Fruit fly (Drosophila melanogaster) whole organism, prepupa: ENCODE measurements around the gene CtsB.

Experiments used
- Blimp-1 ChIP-seq: fragments of 200-800 bp; sonication (Bioruptor generic); optimal IDR thresholded peaks from 3 replicates; lab custom pipeline; 2017; ENCODE audit warnings: missing biosample characterization, missing genetic modification characterization, mild to moderate bottlenecking, moderate library complexity, missing genetic modification reagents
- CG11762 ChIP-seq: fragments of 200-800 bp; sonication (Bioruptor generic); optimal IDR thresholded peaks from 3 replicates; lab custom pipeline; 2016; ENCODE audit warnings: missing biosample characterization, missing genetic modification characterization; ENCODE audit not compliant: insufficient read depth
- CG15336 ChIP-seq: fragments of 200-800 bp; sonication (Bioruptor generic); IDR thresholded peaks from 2 replicates; pipeline ENCODE4 v1.3.6; 2022; ENCODE audit warnings: missing biosample characterization, missing genetic modification characterization
- CG1621 ChIP-seq: fragments of 200-800 bp; sonication (Bioruptor generic); optimal IDR thresholded peaks from 3 replicates; lab custom pipeline; 2018; ENCODE audit warnings: missing biosample characterization, mild to moderate bottlenecking, missing genetic modification characterization
- CG16779 ChIP-seq: fragments of 200-800 bp; sonication (Bioruptor generic); optimal IDR thresholded peaks from 3 replicates; lab custom pipeline; 2017; ENCODE audit warnings: missing biosample characterization, mild to moderate bottlenecking, missing genetic modification characterization
- CG3032 ChIP-seq: fragments of 200-800 bp; optimal IDR thresholded peaks from 2 replicates; lab custom pipeline; 2019; ENCODE audit warnings: missing biosample characterization, mild to moderate bottlenecking, missing genetic modification characterization, moderate library complexity
- CG31627 ChIP-seq: fragments of 200-800 bp; sonication (Bioruptor generic); optimal IDR thresholded peaks from 3 replicates; lab custom pipeline; 2016; ENCODE audit warnings: missing biosample characterization, missing genetic modification characterization
- CG32006 ChIP-seq: fragments of 200-800 bp; sonication (Bioruptor generic); optimal IDR thresholded peaks from 3 replicates; lab custom pipeline; 2017; ENCODE audit warnings: missing biosample characterization, mild to moderate bottlenecking, missing genetic modification characterization
- CG34406 ChIP-seq: fragments of 200-800 bp; sonication (Bioruptor generic); optimal IDR thresholded peaks from 3 replicates; lab custom pipeline; 2016; ENCODE audit warnings: missing biosample characterization, missing genetic modification characterization
- CG3919 ChIP-seq: fragments of 200-800 bp; sonication (Bioruptor generic); optimal IDR thresholded peaks from 3 replicates; lab custom pipeline; 2016; ENCODE audit warnings: missing biosample characterization, missing genetic modification characterization
- CG4318 ChIP-seq: fragments of 200-800 bp; sonication (Bioruptor generic); optimal IDR thresholded peaks from 3 replicates; lab custom pipeline; 2017; ENCODE audit warnings: missing biosample characterization, mild to moderate bottlenecking, missing genetic modification characterization
- CG6163 ChIP-seq: fragments of 200-800 bp; sonication (Bioruptor generic); IDR thresholded peaks from 3 replicates; pipeline ENCODE4 v1.3.6; 2022; ENCODE audit warnings: missing biosample characterization, missing genetic modification characterization
- CG6276 ChIP-seq: fragments of 200-800 bp; sonication (Bioruptor generic); optimal IDR thresholded peaks from 2 replicates; lab custom pipeline; 2017; ENCODE audit warnings: missing biosample characterization, mild to moderate bottlenecking, missing genetic modification characterization
- CG6792 ChIP-seq: fragments of 200-800 bp; sonication (Bioruptor generic); optimal IDR thresholded peaks from 3 replicates; lab custom pipeline; 2016; ENCODE audit warnings: missing biosample characterization, missing genetic modification characterization
- CG6808 ChIP-seq: fragments of 200-800 bp; sonication (Bioruptor generic); optimal IDR thresholded peaks from 3 replicates; lab custom pipeline; 2017; ENCODE audit warnings: missing biosample characterization, missing genetic modification characterization, mild to moderate bottlenecking, moderate library complexity, missing genetic modification reagents
- CG8119 ChIP-seq: fragments of 200-800 bp; sonication (Bioruptor generic); IDR thresholded peaks from 3 replicates; pipeline ENCODE4 v1.3.6; 2022; ENCODE audit warnings: missing biosample characterization, missing genetic modification characterization
- CG8319 ChIP-seq: fragments of 200-800 bp; sonication (Bioruptor generic); optimal IDR thresholded peaks from 3 replicates; lab custom pipeline; 2016; ENCODE audit warnings: missing biosample characterization, missing genetic modification characterization
- CG9139 ChIP-seq: fragments of 200-800 bp; sonication (Bioruptor generic); optimal IDR thresholded peaks from 3 replicates; lab custom pipeline; 2017; ENCODE audit warnings: missing biosample characterization, mild to moderate bottlenecking, missing genetic modification characterization
- Eip78C ChIP-seq: fragments of 200-800 bp; sonication (Bioruptor generic); peaks from one replicate; lab custom pipeline; 2016; ENCODE audit warnings: missing biosample characterization, missing genetic modification characterization
- Eip93F ChIP-seq: fragments of 200-800 bp; sonication (Bioruptor generic); optimal IDR thresholded peaks from 2 replicates; lab custom pipeline; 2016; ENCODE audit warnings: missing biosample characterization, mild to moderate bottlenecking, missing genetic modification characterization
- Ets21C ChIP-seq: fragments of 200-800 bp; sonication (Bioruptor generic); optimal IDR thresholded peaks from 3 replicates; lab custom pipeline; 2016; ENCODE audit warnings: missing biosample characterization, missing genetic modification characterization
- Gug ChIP-seq: fragments of 200-800 bp; sonication (Bioruptor generic); IDR thresholded peaks from 2 replicates; pipeline ENCODE4 v1.3.6; 2022; ENCODE audit warnings: missing biosample characterization, missing genetic modification characterization
- Hr38 ChIP-seq: sonication (Bioruptor generic); optimal IDR thresholded peaks from 2 replicates; lab custom pipeline; 2016; ENCODE audit warnings: missing biosample characterization, missing genetic modification characterization
- Hr39 ChIP-seq: fragments of 200-800 bp; sonication (Bioruptor generic); optimal IDR thresholded peaks from 2 replicates; lab custom pipeline; 2016; ENCODE audit warnings: missing biosample characterization, missing genetic modification characterization
- Hr4 ChIP-seq: fragments of 200-800 bp; sonication (Bioruptor generic); optimal IDR thresholded peaks from 3 replicates; lab custom pipeline; 2016; ENCODE audit warnings: missing biosample characterization, missing genetic modification characterization
- Lpt ChIP-seq: fragments of 200-800 bp; sonication (Bioruptor generic); optimal IDR thresholded peaks from 3 replicates; lab custom pipeline; 2016; ENCODE audit warnings: missing biosample characterization, missing genetic modification characterization
- OdsH ChIP-seq: fragments of 200-800 bp; sonication (Bioruptor generic); optimal IDR thresholded peaks from 3 replicates; lab custom pipeline; 2016; ENCODE audit warnings: missing biosample characterization, missing genetic modification characterization
- Smox ChIP-seq: fragments of 200-800 bp; sonication (Bioruptor generic); optimal IDR thresholded peaks from 3 replicates; lab custom pipeline; 2016; ENCODE audit warnings: missing biosample characterization, missing genetic modification characterization
- Sox102F ChIP-seq: fragments of 200-800 bp; sonication (Bioruptor generic); optimal IDR thresholded peaks from 2 replicates; lab custom pipeline; 2016; ENCODE audit warnings: missing biosample characterization, mild to moderate bottlenecking, missing genetic modification characterization
- Sox14 ChIP-seq: fragments of 200-800 bp; sonication (Bioruptor generic); optimal IDR thresholded peaks from 3 replicates; lab custom pipeline; 2016; ENCODE audit warnings: missing biosample characterization, missing genetic modification characterization
- Sox15 ChIP-seq: fragments of 200-800 bp; sonication (Bioruptor generic); optimal IDR thresholded peaks from 3 replicates; lab custom pipeline; 2016; ENCODE audit warnings: missing biosample characterization, missing genetic modification characterization
- achi ChIP-seq: fragments of 200-800 bp; sonication (Bioruptor generic); optimal IDR thresholded peaks from 3 replicates; lab custom pipeline; 2016; ENCODE audit warnings: missing biosample characterization, missing genetic modification characterization
- acj6 ChIP-seq: fragments of 200-800 bp; sonication (Bioruptor generic); optimal IDR thresholded peaks from 3 replicates; lab custom pipeline; 2016; ENCODE audit warnings: missing biosample characterization, missing genetic modification characterization
- cyc ChIP-seq: fragments of 200-800 bp; sonication (Bioruptor generic); optimal IDR thresholded peaks from 3 replicates; lab custom pipeline; 2016; ENCODE audit warnings: missing biosample characterization, missing genetic modification characterization
- dsx ChIP-seq: fragments of 200-800 bp; optimal IDR thresholded peaks from 3 replicates; lab custom pipeline; 2019; ENCODE audit warnings: missing biosample characterization, mild to moderate bottlenecking, missing genetic modification characterization, moderate library complexity; ENCODE audit not compliant: poor library complexity, severe bottlenecking
- fd85E ChIP-seq: fragments of 200-800 bp; sonication (Bioruptor generic); optimal IDR thresholded peaks from 3 replicates; lab custom pipeline; 2016; ENCODE audit warnings: missing biosample characterization, missing genetic modification characterization
- fkh ChIP-seq: fragments of 200-800 bp; sonication (Bioruptor generic); optimal IDR thresholded peaks from 3 replicates; lab custom pipeline; 2017; ENCODE audit warnings: missing biosample characterization, mild to moderate bottlenecking, missing genetic modification characterization, moderate library complexity
- lz ChIP-seq: fragments of 200-800 bp; sonication (Bioruptor generic); optimal IDR thresholded peaks from 3 replicates; lab custom pipeline; 2016; ENCODE audit warnings: missing biosample characterization, missing genetic modification characterization
- net ChIP-seq: fragments of 200-800 bp; sonication (Bioruptor generic); optimal IDR thresholded peaks from 3 replicates; lab custom pipeline; 2016; ENCODE audit warnings: missing biosample characterization, missing genetic modification characterization
- pdm3 ChIP-seq: fragments of 200-800 bp; sonication (Bioruptor generic); optimal IDR thresholded peaks from 3 replicates; lab custom pipeline; 2016; ENCODE audit warnings: missing biosample characterization, missing genetic modification characterization
- salr ChIP-seq, 2 experiments: fragments of 200-800 bp; sonication (Bioruptor generic); optimal IDR thresholded peaks; 3 replicates each; lab custom pipeline; 2016 to 2018; ENCODE audit warnings: missing biosample characterization in 2 of 2, missing genetic modification characterization in 2 of 2, mild to moderate bottlenecking in 1 of 2
- spab ChIP-seq: fragments of 200-800 bp; sonication (Bioruptor generic); optimal IDR thresholded peaks from 2 replicates; lab custom pipeline; 2017; ENCODE audit warnings: missing biosample characterization, mild to moderate bottlenecking, missing genetic modification characterization, missing genetic modification reagents
- ss ChIP-seq, 2 experiments: fragments of 200-800 bp; sonication (Bioruptor generic); optimal IDR thresholded peaks; 2 replicates in 1 of 2; 3 replicates in 1 of 2; lab custom pipeline; 2017 to 2018; ENCODE audit warnings: mild to moderate bottlenecking in 2 of 2, missing biosample characterization in 2 of 2, missing genetic modification characterization in 2 of 2, moderate library complexity in 1 of 2
- svp ChIP-seq: fragments of 200-800 bp; sonication (Bioruptor generic); peaks from one replicate; lab custom pipeline; 2016; ENCODE audit warnings: missing biosample characterization, missing genetic modification characterization
- topi ChIP-seq: fragments of 200-800 bp; sonication (Bioruptor generic); optimal IDR thresholded peaks from 3 replicates; lab custom pipeline; 2016; ENCODE audit warnings: missing biosample characterization, missing genetic modification characterization
- vri ChIP-seq: fragments of 200-800 bp; sonication (Bioruptor generic); optimal IDR thresholded peaks from 3 replicates; lab custom pipeline; 2016; ENCODE audit warnings: missing biosample characterization, mild to moderate bottlenecking, missing genetic modification characterization

Gene CtsB

DNA sequence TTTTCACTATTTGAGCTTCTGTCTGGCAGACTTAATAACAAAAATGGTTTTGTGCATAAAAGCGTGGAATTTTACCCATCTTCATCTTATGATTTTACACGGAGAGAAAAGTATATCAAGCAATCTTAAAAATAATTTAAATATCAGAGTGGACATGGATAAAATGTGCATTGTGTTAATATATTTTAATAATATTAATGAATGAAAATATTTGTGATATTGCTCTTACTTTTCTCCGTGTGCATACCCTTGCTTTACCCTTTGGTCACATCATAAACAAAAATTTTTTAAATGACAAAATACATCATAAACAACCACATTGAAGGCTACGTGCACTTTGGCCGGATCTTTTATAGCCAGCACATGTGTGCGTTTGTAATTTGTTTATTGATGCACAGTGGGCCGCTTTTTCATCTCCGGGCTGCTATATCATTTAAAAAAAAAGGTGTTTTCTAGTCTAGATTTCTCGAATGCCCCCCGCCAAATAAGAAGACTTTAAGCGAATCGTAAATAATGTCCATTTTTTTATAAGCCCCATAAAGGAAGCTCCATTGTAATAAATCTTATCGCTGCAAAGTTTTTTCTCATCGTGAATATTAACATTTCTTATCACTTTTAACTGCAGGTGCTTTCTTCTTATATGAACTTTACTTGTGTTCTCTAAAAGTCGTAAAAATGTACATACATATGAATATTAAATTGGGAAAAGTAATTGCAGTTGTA, 17.4 kb downstream of the CtsB start (continued):
- TF ChIP-seq CG15336 (GFP tag; lab: Robert Waterston, UW): peak; percentile 75
- no peak for TF ChIP-seq fkh (GFP tag; lab: Kevin White, UChicago)
- TF ChIP-seq Hr4: peak; percentile 56
- TF ChIP-seq Hr39 (GFP tag; lab: Kevin White, UChicago): peak; percentile 40
- no peak for TF ChIP-seq CG16779 (tag; lab: Kevin White, UChicago)
- TF ChIP-seq ss (GFP tag; optimal IDR thresholded peaks at IDR 0.05; lab: Kevin White, UChicago): no peak
- TF ChIP-seq CG3032 (tag; lab: Kevin White, UChicago): peak; percentile 28
- TF ChIP-seq CG8319: no peak
- no peak for TF ChIP-seq CG9139 (GFP tag; lab: Kevin White, UChicago)
- TF ChIP-seq achi: peak; percentile 47
- TF ChIP-seq Blimp-1: no peak
- TF ChIP-seq CG11762 (GFP tag; lab: Kevin White, UChicago): no peak
- TF ChIP-seq CG32006: peak; percentile 73
- TF ChIP-seq CG31627 (GFP tag; lab: Kevin White, UChicago): peak; percentile 7
- peak; percentile 40 for TF ChIP-seq net (GFP tag; lab: Kevin White, UChicago)
- peak; percentile 47 for TF ChIP-seq CG6276 (GFP tag; lab: Kevin White, UChicago)
- TF ChIP-seq Sox102F: peak; percentile 64
- no peak for TF ChIP-seq fd85E (GFP tag; lab: Kevin White, UChicago)
- TF ChIP-seq CG6163 (GFP tag; lab: Robert Waterston, UW): peak; percentile 67; the same call in 1 of the 3 replicates
- no peak for TF ChIP-seq CG6808 (GFP tag; lab: Kevin White, UChicago)

DNA sequence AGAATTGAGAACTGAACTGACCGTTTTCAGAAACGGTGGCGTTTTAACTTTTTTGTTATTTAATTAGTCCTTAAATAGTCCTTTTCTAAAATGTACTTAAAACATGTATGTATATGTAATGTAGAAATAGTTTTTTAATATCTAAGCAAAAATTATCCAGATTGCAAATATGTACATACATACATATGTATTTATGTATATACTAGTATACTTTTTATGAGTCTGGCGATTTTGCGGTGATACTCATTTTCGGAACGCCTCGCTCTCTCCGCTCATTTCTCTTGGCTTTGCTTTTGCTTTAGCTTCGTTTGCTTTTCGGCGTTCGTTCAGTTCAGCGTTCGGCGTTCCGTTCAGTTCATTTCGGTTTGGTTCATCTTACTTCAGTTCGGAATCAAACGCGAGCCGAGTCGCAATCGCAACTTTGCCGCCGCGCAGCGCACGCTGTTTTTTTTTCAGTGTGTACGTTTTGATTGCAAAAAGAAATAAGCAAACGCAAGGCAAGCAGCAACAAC, 19.5 kb downstream of the CtsB start, which contains the start of gene rdgB:
Gene rdgB (plus strand): TSS at position 381 of the 512 bp plus-strand sequence.
- TF ChIP-seq net (GFP tag; lab: Kevin White, UChicago) (peak; percentile 73), CG9139 (GFP tag; lab: Kevin White, UChicago) (peak; percentile 32), Smox (GFP tag; lab: Kevin White, UChicago) (peak; percentile 83), ss (GFP tag; optimal IDR thresholded peaks at IDR 0.05; lab: Kevin White, UChicago) (peak; percentile 4 to 71), cyc (peak; percentile 83), vri (GFP tag; lab: Kevin White, UChicago) (peak; percentile 9), Sox14 (GFP tag; lab: Kevin White, UChicago) (peak; percentile 68), fd85E (GFP tag; lab: Kevin White, UChicago) (no peak), Blimp-1 (peak; percentile 77), Eip93F (GFP tag; lab: Kevin White, UChicago) (peak; percentile 53), Eip78C (peak; percentile 94), lz (peak; percentile 84), Ets21C (GFP tag; lab: Kevin White, UChicago) (peak; percentile 35), CG3919 (GFP tag; lab: Kevin White, UChicago) (peak; percentile 88), Gug (GFP tag; lab: Robert Waterston, UW) (peak; percentile 72), spab (GFP tag; lab: Kevin White, UChicago) (peak; percentile 69), topi (peak; percentile 83), CG4318 (GFP tag; lab: Kevin White, UChicago) (peak; percentile 92), CG6808 (GFP tag; lab: Kevin White, UChicago) (peak; percentile 78), salr (GFP tag; optimal IDR thresholded peaks at IDR 0.05; lab: Kevin White, UChicago) (peak in 1 of 2 experiments; percentile 93), acj6 (GFP tag; lab: Kevin White, UChicago) (peak; percentile 80), CG3032 (tag; lab: Kevin White, UChicago) (peak; percentile 83), CG16779 (tag; lab: Kevin White, UChicago) (peak; percentile 51), fkh (GFP tag; lab: Kevin White, UChicago) (peak; percentile 23), CG6276 (GFP tag; lab: Kevin White, UChicago) (peak; percentile 84), CG34406 (GFP tag; lab: Kevin White, UChicago) (peak; percentile 80), svp (GFP tag; lab: Kevin White, UChicago) (peak; percentile 88), Sox102F (peak; percentile 79), OdsH (GFP tag; lab: Kevin White, UChicago) (peak; percentile 84), Hr38 (GFP tag; lab: Kevin White, UChicago) (no peak), CG11762 (GFP tag; lab: Kevin White, UChicago) (peak; percentile 78), CG8119 (GFP tag; lab: Robert Waterston, UW) (peak; percentile 80), CG6792 (GFP tag; lab: Kevin White, UChicago) (peak; percentile 78), pdm3 (GFP tag; lab: Kevin White, UChicago) (peak; percentile 85), CG1621 (tag; lab: Kevin White, UChicago) (peak; percentile 37), Lpt (GFP tag; lab: Kevin White, UChicago) (peak; percentile 81), Sox15 (GFP tag; lab: Kevin White, UChicago) (peak; percentile 84), dsx (GFP tag; lab: Kevin White, UChicago) (peak; percentile 56)
